Fruit fly (Drosophila melanogaster) whole organism, pupa: ENCODE measurements around the gene ph-d.

Experiments
- CG13204 ChIP-seq: fragments of 200-800 bp; sonication (Bioruptor generic); optimal IDR thresholded peaks from 2 replicates; lab custom pipeline; 2018; ENCODE audit warnings: missing biosample characterization, mild to moderate bottlenecking, missing genetic modification characterization, moderate library complexity
- EcR ChIP-seq: fragments of 200-800 bp; sonication (Bioruptor generic); optimal IDR thresholded peaks from 3 replicates; lab custom pipeline; 2019; ENCODE audit warnings: missing biosample characterization, missing genetic modification characterization, mild to moderate bottlenecking, moderate library complexity, missing genetic modification reagents
- Ets98B ChIP-seq: fragments of 200-800 bp; sonication (Bioruptor generic); IDR thresholded peaks from 2 replicates; pipeline ENCODE4 v1.3.6; 2022; ENCODE audit warnings: missing biosample characterization, missing genetic modification characterization
- Snoo ChIP-seq: fragments of 200-800 bp; sonication (Bioruptor generic); optimal IDR thresholded peaks from 3 replicates; lab custom pipeline; 2017; ENCODE audit warnings: missing biosample characterization, mild to moderate bottlenecking, missing genetic modification characterization, inconsistent platforms
- gl ChIP-seq: fragments of 200-800 bp; sonication (Bioruptor generic); optimal IDR thresholded peaks from 2 replicates; lab custom pipeline; 2018; ENCODE audit warnings: missing biosample characterization, mild to moderate bottlenecking, missing genetic modification characterization

DNA sequence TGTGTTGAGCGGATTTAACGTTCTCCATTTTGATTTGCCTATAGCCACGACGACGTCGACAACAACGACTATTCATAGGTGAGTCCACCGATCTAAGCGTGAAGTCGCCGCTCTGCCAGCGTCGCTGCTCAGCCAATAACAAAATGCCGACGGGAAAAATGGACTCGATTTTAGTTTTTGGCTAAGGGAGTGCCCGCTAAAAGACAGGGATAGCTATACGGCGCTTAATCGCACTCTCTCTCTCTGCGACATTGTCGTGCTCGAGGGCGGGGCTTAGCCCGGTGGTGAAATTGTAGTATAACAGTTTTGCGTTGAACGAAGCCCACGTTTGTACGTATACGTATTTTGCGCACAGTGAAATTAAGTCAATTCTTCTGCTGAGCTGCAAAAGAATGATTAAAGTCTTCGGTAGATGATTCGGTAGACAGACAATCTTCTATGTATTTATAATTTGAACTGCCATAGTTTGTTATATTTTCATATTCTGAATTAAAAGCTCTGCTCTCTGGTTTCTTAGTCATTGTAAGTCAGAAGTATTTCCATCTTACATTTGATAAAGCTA, 2.5 kb upstream of the ph-d start:
- TF ChIP-seq gl (tag; lab: Kevin White, UChicago) (no peak), EcR (GFP tag; lab: Kevin White, UChicago) (no peak), Snoo (tag; lab: Kevin White, UChicago) (no peak), CG13204 (GFP tag; lab: Kevin White, UChicago) (no peak), Ets98B (GFP tag; lab: Robert Waterston, UW) (peak; percentile 19; the same call in 1 of the 2 replicates)
